Worm (Caenorhabditis elegans) whole organism, mixed stage, embryonic: ENCODE data around the gene shw-1.

Experiments used
- M03D4.4 ChIP-seq: sonication (generic microtip); optimal IDR thresholded peaks from 2 replicates; lab custom pipeline; 2017; ENCODE audit warnings: mild to moderate bottlenecking, missing genetic modification characterization, missing compliant biosample characterization
- blmp-1 ChIP-seq: fragments of 150-350 bp; optimal IDR thresholded peaks from 2 replicates; lab custom pipeline; 2014; ENCODE audit warnings: missing biosample characterization, missing genetic modification characterization
- ceh-39 ChIP-seq: fragments of 150-350 bp; optimal IDR thresholded peaks from 2 replicates; lab custom pipeline; 2014; ENCODE audit warnings: missing biosample characterization, missing genetic modification characterization
- ceh-43 ChIP-seq: fragments of 200-800 bp; sonication (Bioruptor generic); optimal IDR thresholded peaks from 2 replicates; lab custom pipeline; 2018; ENCODE audit warnings: mild to moderate bottlenecking, missing genetic modification characterization, moderate library complexity, missing compliant biosample characterization
- ces-1 ChIP-seq: fragments of 150-350 bp; optimal IDR thresholded peaks from 2 replicates; lab custom pipeline; 2014; ENCODE audit warnings: missing biosample characterization, missing genetic modification reagents, missing genetic modification characterization
- cnd-1 ChIP-seq: fragments of 200-800 bp; sonication (Bioruptor generic); optimal IDR thresholded peaks from 2 replicates; lab custom pipeline; 2018; ENCODE audit warnings: mild to moderate bottlenecking, missing genetic modification characterization, missing compliant biosample characterization
- drap-1 ChIP-seq: fragments of 200-800 bp; sonication (Bioruptor generic); optimal IDR thresholded peaks from 3 replicates; lab custom pipeline; 2018; ENCODE audit warnings: mild to moderate bottlenecking, missing genetic modification characterization, missing compliant biosample characterization
- elt-1 ChIP-seq: sonication (generic microtip); optimal IDR thresholded peaks from 2 replicates; lab custom pipeline; 2017; ENCODE audit warnings: missing genetic modification characterization, mild to moderate bottlenecking, missing compliant biosample characterization, antibody characterized with exemption, moderate library complexity, borderline replicate concordance; ENCODE audit not compliant: insufficient read depth
- elt-3 ChIP-seq: fragments of 150-350 bp; optimal IDR thresholded peaks from 2 replicates; lab custom pipeline; 2014; ENCODE audit warnings: missing biosample characterization, missing genetic modification characterization
- ham-2 ChIP-seq: fragments of 200-800 bp; sonication (Bioruptor generic); optimal IDR thresholded peaks from 2 replicates; lab custom pipeline; 2018; ENCODE audit warnings: mild to moderate bottlenecking, missing genetic modification characterization, missing compliant biosample characterization
- hlh-1 ChIP-seq: fragments of 150-350 bp; optimal IDR thresholded peaks from 2 replicates; lab custom pipeline; 2014; ENCODE audit warnings: missing biosample characterization, missing genetic modification reagents, missing genetic modification characterization
- lin-13 ChIP-seq: fragments of 150-350 bp; optimal IDR thresholded peaks from 2 replicates; lab custom pipeline; 2014; ENCODE audit warnings: missing biosample characterization, missing genetic modification characterization
- lin-32 ChIP-seq: fragments of 200-800 bp; sonication (Bioruptor generic); optimal IDR thresholded peaks from 2 replicates; lab custom pipeline; 2018; ENCODE audit warnings: mild to moderate bottlenecking, missing genetic modification characterization, missing compliant biosample characterization
- lsy-2 ChIP-seq: fragments of 150-350 bp; optimal IDR thresholded peaks from 2 replicates; lab custom pipeline; 2014; ENCODE audit warnings: missing biosample characterization, missing genetic modification characterization
- mep-1 ChIP-seq: fragments of 150-350 bp; optimal IDR thresholded peaks from 2 replicates; lab custom pipeline; 2017; ENCODE audit warnings: missing biosample characterization, missing genetic modification reagents, missing genetic modification characterization, inconsistent platforms
- mls-2 ChIP-seq: sonication (generic microtip); optimal IDR thresholded peaks from 2 replicates; lab custom pipeline; 2016; ENCODE audit warnings: mild to moderate bottlenecking, missing genetic modification characterization, moderate library complexity, missing compliant biosample characterization
- nhr-12 ChIP-seq: fragments of 150-350 bp; optimal IDR thresholded peaks from 2 replicates; lab custom pipeline; 2014; ENCODE audit warnings: missing biosample characterization, missing genetic modification characterization
- nhr-2 ChIP-seq: fragments of 150-350 bp; optimal IDR thresholded peaks from 2 replicates; lab custom pipeline; 2014; ENCODE audit warnings: missing biosample characterization, missing genetic modification characterization
- nhr-237 ChIP-seq: fragments of 150-350 bp; optimal IDR thresholded peaks from 2 replicates; lab custom pipeline; 2014; ENCODE audit warnings: missing biosample characterization, missing genetic modification characterization
- nhr-76 ChIP-seq: sonication (generic microtip); optimal IDR thresholded peaks from 2 replicates; lab custom pipeline; 2017; ENCODE audit warnings: missing biosample characterization, missing genetic modification characterization
- pha-4 ChIP-seq: fragments of 150-350 bp; optimal IDR thresholded peaks from 2 replicates; lab custom pipeline; 2018; ENCODE audit warnings: missing biosample characterization, missing genetic modification reagents, missing genetic modification characterization
- snpc-4 ChIP-seq: fragments of 150-350 bp; optimal IDR thresholded peaks from 2 replicates; lab custom pipeline; 2014; ENCODE audit warnings: missing biosample characterization, missing genetic modification characterization
- sptf-1 ChIP-seq: sonication (generic microtip); optimal IDR thresholded peaks from 2 replicates; lab custom pipeline; 2017; ENCODE audit warnings: mild to moderate bottlenecking, missing genetic modification characterization, moderate library complexity, missing compliant biosample characterization
- unc-39 ChIP-seq: fragments of 150-350 bp; optimal IDR thresholded peaks from 2 replicates; lab custom pipeline; 2014; ENCODE audit warnings: missing biosample characterization, missing genetic modification characterization
- unc-62 ChIP-seq: fragments of 150-350 bp; optimal IDR thresholded peaks from 2 replicates; lab custom pipeline; 2014; ENCODE audit warnings: missing biosample characterization, missing genetic modification reagents, missing genetic modification characterization
- zip-8 ChIP-seq: fragments of 150-350 bp; optimal IDR thresholded peaks from 2 replicates; lab custom pipeline; 2014; ENCODE audit warnings: missing biosample characterization, missing genetic modification characterization
- ztf-11 ChIP-seq: fragments of 150-350 bp; optimal IDR thresholded peaks from 2 replicates; lab custom pipeline; 2014; ENCODE audit warnings: missing biosample characterization, missing genetic modification characterization

shw-1 gene

ce11 chrII:8353288-8353687, 32.0 kb upstream of the shw-1 start:
- TF ChIP-seq zip-8 (tag; lab: Kevin White, UChicago) (no peak), ces-1 (GFP tag; lab: Kevin White, UChicago) (peak; percentile 78), mep-1 (tag; lab: Kevin White, UChicago) (no peak), mls-2 (no peak)
- TF ChIP-seq, all 35 proteins: peak for 1

ce11 chrII:8346384-8346783, 25.1 kb upstream of the shw-1 start, which contains the start of gene eff-1:
Gene eff-1, plus strand, starts transcription at chrII:8346684.
- TF ChIP-seq drap-1 (GFP tag; lab: Kevin White, UChicago): no peak
- TF ChIP-seq elt-1: no peak
- no peak for TF ChIP-seq nhr-2
- no peak for TF ChIP-seq nhr-237
- TF ChIP-seq mep-1 (tag; lab: Kevin White, UChicago): no peak

ce11 chrII:8345613-8346012, 24.3 kb upstream of the shw-1 start:
- no peak for TF ChIP-seq lsy-2
- TF ChIP-seq nhr-2: no peak

- TF ChIP-seq unc-39 (tag; lab: Kevin White, UChicago): no peak
- no peak for TF ChIP-seq nhr-237
- TF ChIP-seq cnd-1 (tag; lab: Kevin White, UChicago): no peak
- TF ChIP-seq M03D4.4 (tag; lab: Kevin White, UChicago): no peak
- TF ChIP-seq snpc-4 (tag; lab: Kevin White, UChicago): no peak
- TF ChIP-seq elt-3: no peak
- TF ChIP-seq mls-2: no peak
- no peak for TF ChIP-seq ces-1 (GFP tag; lab: Kevin White, UChicago)
These were observed 23.5 kb upstream of the shw-1 start for ce11 chrII:8344803-8345202.

- TF ChIP-seq unc-62: no peak
- no peak for TF ChIP-seq nhr-76
These were observed 17.8 kb upstream of the shw-1 start for ce11 chrII:8339108-8339507.

- TF ChIP-seq elt-1: no peak
- TF ChIP-seq ceh-39 (tag; lab: Kevin White, UChicago): no peak
- TF ChIP-seq nhr-76: no peak
- no peak for TF ChIP-seq lin-32 (GFP tag; lab: Kevin White, UChicago)
- TF ChIP-seq ceh-43 (GFP tag; lab: Kevin White, UChicago): no peak
- no peak for TF ChIP-seq nhr-12 (tag; lab: Kevin White, UChicago)
- TF ChIP-seq ces-1 (GFP tag; lab: Kevin White, UChicago): no peak
- no peak for TF ChIP-seq snpc-4 (tag; lab: Kevin White, UChicago)
- no peak for TF ChIP-seq sptf-1 (tag; lab: Kevin White, UChicago)
- no peak for TF ChIP-seq ztf-11 (tag; lab: Kevin White, UChicago)
- TF ChIP-seq lin-13 (tag; lab: Kevin White, UChicago): no peak
- TF ChIP-seq nhr-237: no peak
- no peak for TF ChIP-seq blmp-1 (tag; lab: Kevin White, UChicago)
- no peak for TF ChIP-seq drap-1 (GFP tag; lab: Kevin White, UChicago)
- TF ChIP-seq unc-39 (tag; lab: Kevin White, UChicago): no peak
- TF ChIP-seq elt-3: no peak
- no peak for TF ChIP-seq lsy-2
- TF ChIP-seq, all 35 proteins: peak for 0
These were observed 12.4 kb upstream of the shw-1 start, which contains the start of gene C26D10.7 for ce11 chrII:8333643-8334042. Gene C26D10.7, plus strand, starts transcription at chrII:8333943.

ce11 chrII:8329462-8329861, 8.2 kb upstream of the shw-1 start, which contains the start of gene C26D10.4:
Gene C26D10.4, plus strand, starts transcription at chrII:8329762.
- TF ChIP-seq ham-2 (no peak), blmp-1 (tag; lab: Kevin White, UChicago) (no peak), hlh-1 (tag; lab: Kevin White, UChicago) (no peak), lin-13 (tag; lab: Kevin White, UChicago) (no peak), M03D4.4 (tag; lab: Kevin White, UChicago) (no peak), nhr-12 (tag; lab: Kevin White, UChicago) (no peak), pha-4 (tag; lab: Kevin White, UChicago) (no peak), cnd-1 (tag; lab: Kevin White, UChicago) (no peak), nhr-76 (no peak), unc-62 (no peak)
